Fruit fly (Drosophila melanogaster) whole organism, pupa: ENCODE measurements around the gene Nelf-E.

Experiments
- CG10348 ChIP-seq: fragments of 200-800 bp; sonication (Bioruptor generic); IDR thresholded peaks from 2 replicates; pipeline ENCODE4 v1.3.6; 2022; ENCODE audit warnings: missing biosample characterization, missing genetic modification characterization
- CG13204 ChIP-seq: fragments of 200-800 bp; sonication (Bioruptor generic); optimal IDR thresholded peaks from 2 replicates; lab custom pipeline; 2018; ENCODE audit warnings: missing biosample characterization, mild to moderate bottlenecking, missing genetic modification characterization, moderate library complexity
- CG14655 ChIP-seq: fragments of 200-800 bp; sonication (Bioruptor generic); optimal IDR thresholded peaks from 3 replicates; lab custom pipeline; 2017; ENCODE audit warnings: mild to moderate bottlenecking, missing biosample characterization, missing genetic modification reagents, missing genetic modification characterization
- CG15710 ChIP-seq: fragments of 200-800 bp; sonication (Bioruptor generic); optimal IDR thresholded peaks from 2 replicates; lab custom pipeline; 2018; ENCODE audit warnings: missing biosample characterization, mild to moderate bottlenecking, missing genetic modification characterization, moderate library complexity
- CG17806 ChIP-seq: fragments of 200-800 bp; sonication (Bioruptor generic); optimal IDR thresholded peaks from 2 replicates; lab custom pipeline; 2018; ENCODE audit warnings: missing biosample characterization, mild to moderate bottlenecking, missing genetic modification characterization, moderate library complexity
- CG32121 ChIP-seq: fragments of 200-800 bp; sonication (Bioruptor generic); IDR thresholded peaks from 2 replicates; pipeline ENCODE4 v1.3.6; 2022; ENCODE audit warnings: missing biosample characterization, missing genetic modification characterization
- CG8301 ChIP-seq: fragments of 200-800 bp; sonication (Bioruptor generic); optimal IDR thresholded peaks from 2 replicates; lab custom pipeline; 2018; ENCODE audit warnings: missing biosample characterization, mild to moderate bottlenecking, missing genetic modification characterization
- D1 ChIP-seq: fragments of 200-800 bp; sonication (Bioruptor generic); optimal IDR thresholded peaks from 2 replicates; lab custom pipeline; 2018; ENCODE audit warnings: missing biosample characterization, mild to moderate bottlenecking, missing genetic modification characterization, moderate library complexity
- Ets98B ChIP-seq: fragments of 200-800 bp; sonication (Bioruptor generic); IDR thresholded peaks from 2 replicates; pipeline ENCODE4 v1.3.6; 2022; ENCODE audit warnings: missing biosample characterization, missing genetic modification characterization
- Pif1B ChIP-seq: fragments of 200-800 bp; sonication (Bioruptor generic); optimal IDR thresholded peaks from 3 replicates; lab custom pipeline; 2016; ENCODE audit warnings: missing biosample characterization, missing genetic modification characterization
- Snoo ChIP-seq: fragments of 200-800 bp; sonication (Bioruptor generic); optimal IDR thresholded peaks from 3 replicates; lab custom pipeline; 2017; ENCODE audit warnings: missing biosample characterization, mild to moderate bottlenecking, missing genetic modification characterization, inconsistent platforms
- fd96Ca ChIP-seq: fragments of 200-800 bp; sonication (Bioruptor generic); IDR thresholded peaks from 3 replicates; pipeline ENCODE4 v1.3.6; 2022; ENCODE audit warnings: missing biosample characterization, missing genetic modification characterization

DNA sequence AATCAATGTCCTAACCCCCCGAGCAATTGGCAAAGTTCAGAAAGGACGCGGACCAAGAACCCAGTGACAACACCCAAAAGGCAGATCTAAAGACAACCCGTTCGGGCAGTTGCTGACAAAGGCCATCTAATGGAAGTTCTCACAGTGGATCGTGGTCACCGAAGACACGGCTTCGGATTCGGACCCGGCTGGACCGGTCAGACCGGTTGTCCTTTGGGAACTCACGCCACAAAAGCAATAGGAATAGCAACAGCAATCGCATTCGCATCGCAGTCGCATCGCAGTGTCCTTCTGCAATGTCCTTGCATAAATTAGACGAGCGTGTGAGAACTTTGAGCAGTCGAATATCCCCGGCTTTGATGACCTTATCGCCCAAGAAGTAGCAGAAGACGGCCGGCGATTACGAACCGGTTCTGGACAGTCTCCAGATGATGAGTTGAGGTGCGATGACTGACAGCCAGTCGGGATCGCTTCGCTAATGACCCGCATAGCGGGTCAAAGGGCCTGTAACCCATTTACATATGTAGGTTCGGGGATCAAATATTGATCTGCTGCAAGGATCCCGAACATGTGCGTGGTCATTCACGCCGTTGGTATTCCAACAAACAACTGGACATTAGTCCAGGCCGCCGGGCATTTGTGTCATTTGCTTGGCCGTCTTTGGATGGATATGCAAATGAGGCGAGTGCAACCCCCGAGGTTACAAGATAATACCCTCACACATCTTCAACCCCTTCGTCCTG is 43.3 kb upstream of the Nelf-E start:
- TF ChIP-seq CG32121 (GFP tag; lab: Robert Waterston, UW) (no peak), Ets98B (no peak), CG17806 (tag; lab: Kevin White, UChicago) (no peak), fd96Ca (GFP tag; lab: Robert Waterston, UW) (no peak), CG8301 (no peak), CG10348 (GFP tag; lab: Robert Waterston, UW) (no peak), D1 (no peak), Pif1B (GFP tag; lab: Kevin White, UChicago) (no peak), CG14655 (GFP tag; lab: Kevin White, UChicago) (no peak), Snoo (tag; lab: Kevin White, UChicago) (no peak), CG13204 (no peak), CG15710 (tag; lab: Kevin White, UChicago) (no peak)
